Worm (Caenorhabditis elegans): Measurements from ENCODE around the gene srz-25.

- TF ChIP-seq hmbx-1 (tag; optimal IDR thresholded peaks at IDR 0.05) (no peak), scrt-1 (GFP tag; IDR thresholded peaks at IDR 0.05) (no peak), ama-1 (optimal IDR thresholded peaks at IDR 0.05) (no peak), ceh-13 (GFP tag; optimal IDR thresholded peaks at IDR 0.05) (no peak), hmg-4 (GFP tag; optimal IDR thresholded peaks at IDR 0.05) (no peak), F13C5.2 (tag; optimal IDR thresholded peaks at IDR 0.05) (no peak)
These were observed 18.0 kb downstream of the srz-25 start, which contains the start of gene fbxa-174 for ce11 chrV:17558377-17558776.
